Fruit fly (Drosophila melanogaster) whole organism, embryonic: Measurements from ENCODE around the gene Eip93F.
A peak's percentile ranks its signal among the peaks of the same experiment; 100 is the strongest.

Experiments
- Adf1 ChIP-seq: fragments of 200-800 bp; sonication (Bioruptor generic); IDR thresholded peaks from 2 replicates; pipeline ENCODE4 v1.3.6; 2022; ENCODE audit warnings: missing biosample characterization, missing genetic modification characterization
- Asciz ChIP-seq: fragments of 200-800 bp; sonication (Bioruptor generic); optimal IDR thresholded peaks from 2 replicates; lab custom pipeline; 2017; ENCODE audit warnings: missing biosample characterization, mild to moderate bottlenecking, missing genetic modification characterization, missing genetic modification reagents
- Bdp1 ChIP-seq: fragments of 200-800 bp; sonication (Bioruptor generic); optimal IDR thresholded peaks from 3 replicates; lab custom pipeline; 2016; ENCODE audit warnings: missing biosample characterization, missing genetic modification characterization
- CG11247 ChIP-seq: fragments of 200-800 bp; sonication (Bioruptor generic); IDR thresholded peaks from 2 replicates; pipeline ENCODE4 v1.3.6; 2022; ENCODE audit warnings: missing biosample characterization, missing genetic modification characterization
- CG11504 ChIP-seq: fragments of 200-800 bp; sonication (Bioruptor generic); optimal IDR thresholded peaks from 3 replicates; lab custom pipeline; 2019; ENCODE audit warnings: missing biosample characterization, mild to moderate bottlenecking, missing genetic modification characterization, moderate library complexity
- CG12071 ChIP-seq: fragments of 200-800 bp; sonication (Bioruptor generic); optimal IDR thresholded peaks from 3 replicates; lab custom pipeline; 2018; ENCODE audit warnings: missing biosample characterization, mild to moderate bottlenecking, missing genetic modification characterization
- CG14441 ChIP-seq: fragments of 200-800 bp; sonication (Bioruptor generic); IDR thresholded peaks from 2 replicates; pipeline ENCODE4 v1.3.6; 2022; ENCODE audit warnings: missing biosample characterization, missing genetic modification characterization
- CG15514 ChIP-seq: fragments of 200-800 bp; sonication (Bioruptor generic); optimal IDR thresholded peaks from 3 replicates; lab custom pipeline; 2017; ENCODE audit warnings: missing biosample characterization, missing genetic modification characterization, mild to moderate bottlenecking, moderate library complexity, missing genetic modification reagents
- CG15696 ChIP-seq: fragments of 200-800 bp; sonication (Bioruptor generic); optimal IDR thresholded peaks from 2 replicates; lab custom pipeline; 2019; ENCODE audit warnings: missing biosample characterization, mild to moderate bottlenecking, missing genetic modification characterization, moderate library complexity
- CG17186 ChIP-seq: fragments of 200-800 bp; sonication (Bioruptor generic); optimal IDR thresholded peaks from 3 replicates; lab custom pipeline; 2017; ENCODE audit warnings: missing biosample characterization, missing genetic modification reagents, missing genetic modification characterization
- CG17912 ChIP-seq: fragments of 200-800 bp; sonication (Bioruptor generic); optimal IDR thresholded peaks from 2 replicates; lab custom pipeline; 2018; ENCODE audit warnings: missing biosample characterization, mild to moderate bottlenecking, missing genetic modification characterization
- CG1792 ChIP-seq: fragments of 200-800 bp; sonication (Bioruptor generic); optimal IDR thresholded peaks from 2 replicates; lab custom pipeline; 2016; ENCODE audit warnings: missing biosample characterization, missing genetic modification characterization
- CG2199 ChIP-seq: fragments of 200-800 bp; sonication (Bioruptor generic); IDR thresholded peaks from 3 replicates; pipeline ENCODE4 v1.3.6; 2022; ENCODE audit warnings: missing biosample characterization, missing genetic modification characterization
- CG30403 ChIP-seq: fragments of 200-800 bp; sonication (Bioruptor generic); optimal IDR thresholded peaks from 3 replicates; lab custom pipeline; 2016; ENCODE audit warnings: missing biosample characterization, missing genetic modification characterization
- CG3847 ChIP-seq: fragments of 200-800 bp; sonication (Bioruptor generic); IDR thresholded peaks from 2 replicates; pipeline ENCODE4 v1.3.6; 2022; ENCODE audit warnings: missing biosample characterization, missing genetic modification characterization
- CG3995 ChIP-seq: fragments of 200-800 bp; sonication (Bioruptor generic); optimal IDR thresholded peaks from 3 replicates; lab custom pipeline; 2016; ENCODE audit warnings: missing biosample characterization, missing genetic modification characterization
- CG5180 ChIP-seq: fragments of 200-800 bp; sonication (Bioruptor generic); optimal IDR thresholded peaks from 3 replicates; lab custom pipeline; 2017; ENCODE audit warnings: missing biosample characterization, missing genetic modification characterization, mild to moderate bottlenecking, moderate library complexity, missing genetic modification reagents
- CG6254 ChIP-seq: fragments of 200-800 bp; sonication (Bioruptor generic); optimal IDR thresholded peaks from 3 replicates; lab custom pipeline; 2017; ENCODE audit warnings: mild to moderate bottlenecking, missing biosample characterization, missing genetic modification reagents, missing genetic modification characterization
- CG8359 ChIP-seq: fragments of 200-800 bp; sonication (Bioruptor generic); optimal IDR thresholded peaks from 2 replicates; lab custom pipeline; 2017; ENCODE audit warnings: missing biosample characterization, mild to moderate bottlenecking, missing genetic modification characterization, borderline replicate concordance
- CG9797 ChIP-seq: fragments of 200-800 bp; sonication (Bioruptor generic); optimal IDR thresholded peaks from 3 replicates; lab custom pipeline; 2018; ENCODE audit warnings: missing biosample characterization, mild to moderate bottlenecking, missing genetic modification characterization
- CHES-1-like ChIP-seq: fragments of 200-800 bp; sonication (Bioruptor generic); optimal IDR thresholded peaks from 2 replicates; lab custom pipeline; 2016; ENCODE audit warnings: missing biosample characterization, missing genetic modification characterization
- Dfd ChIP-seq, 2 experiments: fragments of >200 bp; optimal IDR thresholded peaks; 2 replicates each; lab custom pipeline; 2017; ENCODE audit warnings: missing biosample characterization in 2 of 2, missing genetic modification characterization in 2 of 2
- Doc2 ChIP-seq: fragments of 200-800 bp; sonication (Bioruptor generic); IDR thresholded peaks from 2 replicates; pipeline ENCODE4 v1.3.6; 2022; ENCODE audit warnings: missing biosample characterization, missing genetic modification characterization
- E2f1 ChIP-seq: fragments of 200-800 bp; sonication (Bioruptor generic); IDR thresholded peaks from 2 replicates; pipeline ENCODE4 v1.3.6; 2022; ENCODE audit warnings: missing biosample characterization, missing genetic modification characterization
- Fer2 ChIP-seq: fragments of 200-800 bp; sonication (Bioruptor generic); optimal IDR thresholded peaks from 2 replicates; lab custom pipeline; 2018; ENCODE audit warnings: missing biosample characterization, mild to moderate bottlenecking, missing genetic modification characterization, moderate library complexity
- Hmx ChIP-seq: fragments of 200-800 bp; sonication (Bioruptor generic); optimal IDR thresholded peaks from 2 replicates; lab custom pipeline; 2016; ENCODE audit warnings: missing biosample characterization, missing genetic modification characterization
- Kr ChIP-seq: fragments of 200-800 bp; sonication (Bioruptor generic); optimal IDR thresholded peaks from 2 replicates; lab custom pipeline; 2017; ENCODE audit warnings: missing biosample characterization, mild to moderate bottlenecking, missing genetic modification characterization
- Mad ChIP-seq: fragments of 200-800 bp; sonication (Bioruptor generic); optimal IDR thresholded peaks from 2 replicates; lab custom pipeline; 2016; ENCODE audit warnings: missing biosample characterization, missing genetic modification characterization
- PHDP ChIP-seq: fragments of 200-800 bp; sonication (Bioruptor generic); optimal IDR thresholded peaks from 3 replicates; lab custom pipeline; 2018; ENCODE audit warnings: missing biosample characterization, mild to moderate bottlenecking, missing genetic modification characterization, moderate library complexity
- ap ChIP-seq: fragments of 200-800 bp; sonication (Bioruptor generic); IDR thresholded peaks from 2 replicates; pipeline ENCODE4 v1.3.6; 2022; ENCODE audit warnings: missing biosample characterization, missing genetic modification characterization
- ato ChIP-seq: fragments of 200-800 bp; sonication (Bioruptor generic); IDR thresholded peaks from 2 replicates; pipeline ENCODE4 v1.3.6; 2022; ENCODE audit warnings: missing biosample characterization, missing genetic modification characterization; ENCODE audit not compliant: partially characterized antibody
- cg ChIP-seq: fragments of 200-800 bp; sonication (Bioruptor generic); optimal IDR thresholded peaks from 3 replicates; lab custom pipeline; 2019; ENCODE audit warnings: missing biosample characterization, mild to moderate bottlenecking, missing genetic modification characterization, moderate library complexity
- chif ChIP-seq, 2 experiments: fragments of 200-800 bp; sonication (Bioruptor generic); optimal IDR thresholded peaks; 3 replicates each; lab custom pipeline; 2016; ENCODE audit warnings: missing biosample characterization in 2 of 2, missing genetic modification characterization in 2 of 2
- cwo ChIP-seq: fragments of 200-800 bp; sonication (Bioruptor generic); optimal IDR thresholded peaks from 3 replicates; lab custom pipeline; 2017; ENCODE audit warnings: missing biosample characterization, missing genetic modification characterization, mild to moderate bottlenecking, moderate library complexity, missing genetic modification reagents
- esg ChIP-seq: fragments of 200-800 bp; sonication (Bioruptor generic); conservative IDR thresholded peaks from 2 replicates; pipeline ENCODE4 v1.3.6; 2022; ENCODE audit warnings: missing biosample characterization, missing genetic modification characterization
- gfzf ChIP-seq: fragments of 200-800 bp; sonication (Bioruptor generic); optimal IDR thresholded peaks from 2 replicates; lab custom pipeline; 2016; ENCODE audit warnings: missing biosample characterization, mild to moderate bottlenecking, missing genetic modification characterization, moderate library complexity
- her ChIP-seq: fragments of 200-800 bp; sonication (Bioruptor generic); optimal IDR thresholded peaks from 2 replicates; lab custom pipeline; 2016; ENCODE audit warnings: missing biosample characterization, missing genetic modification characterization
- kah ChIP-seq: fragments of 200-800 bp; sonication (Bioruptor generic); optimal IDR thresholded peaks from 2 replicates; lab custom pipeline; 2018; ENCODE audit warnings: missing biosample characterization, mild to moderate bottlenecking, missing genetic modification characterization
- klu ChIP-seq: fragments of 200-800 bp; sonication (Bioruptor generic); IDR thresholded peaks from 2 replicates; pipeline ENCODE4 v1.3.6; 2022; ENCODE audit warnings: missing biosample characterization, missing genetic modification characterization
- lab ChIP-seq: fragments of 200-800 bp; sonication (Bioruptor generic); optimal IDR thresholded peaks from 3 replicates; lab custom pipeline; 2017; ENCODE audit warnings: missing biosample characterization, missing genetic modification characterization, mild to moderate bottlenecking, moderate library complexity, missing genetic modification reagents
- odd ChIP-seq: fragments of 200-800 bp; sonication (Bioruptor generic); optimal IDR thresholded peaks from 2 replicates; lab custom pipeline; 2017; ENCODE audit warnings: missing biosample characterization, mild to moderate bottlenecking, missing genetic modification characterization
- org-1 ChIP-seq: fragments of 200-800 bp; sonication (Bioruptor generic); optimal IDR thresholded peaks from 2 replicates; lab custom pipeline; 2017; ENCODE audit warnings: missing biosample characterization, missing genetic modification characterization
- pita ChIP-seq: fragments of 200-800 bp; sonication (Bioruptor generic); optimal IDR thresholded peaks from 2 replicates; lab custom pipeline; 2017; ENCODE audit warnings: missing biosample characterization, mild to moderate bottlenecking, missing genetic modification characterization
- pros ChIP-seq: fragments of 200-800 bp; sonication (Bioruptor generic); optimal IDR thresholded peaks from 3 replicates; lab custom pipeline; 2019; ENCODE audit warnings: missing biosample characterization, mild to moderate bottlenecking, missing genetic modification characterization, moderate library complexity
- row ChIP-seq: fragments of 200-800 bp; sonication (Bioruptor generic); IDR thresholded peaks from 3 replicates; pipeline ENCODE4 v1.3.6; 2022; ENCODE audit warnings: missing biosample characterization, missing genetic modification characterization
- sens ChIP-seq: fragments of 200-800 bp; sonication (Bioruptor generic); peaks from one replicate; lab custom pipeline; 2016; ENCODE audit warnings: missing biosample characterization, missing genetic modification characterization
- slp2 ChIP-seq: fragments of 200-800 bp; sonication (Bioruptor generic); optimal IDR thresholded peaks from 2 replicates; lab custom pipeline; 2016; ENCODE audit warnings: missing biosample characterization, missing genetic modification characterization
- sug ChIP-seq: fragments of 200-800 bp; optimal IDR thresholded peaks from 2 replicates; lab custom pipeline; 2019; ENCODE audit warnings: missing biosample characterization, mild to moderate bottlenecking, missing genetic modification characterization, moderate library complexity
- tio ChIP-seq: fragments of 200-800 bp; sonication (Bioruptor generic); optimal IDR thresholded peaks from 2 replicates; lab custom pipeline; 2017; ENCODE audit warnings: missing biosample characterization, missing genetic modification characterization, inconsistent platforms
- yki ChIP-seq: fragments of >200 bp; optimal IDR thresholded peaks from 3 replicates; lab custom pipeline; 2018

The Eip93F gene

DNA sequence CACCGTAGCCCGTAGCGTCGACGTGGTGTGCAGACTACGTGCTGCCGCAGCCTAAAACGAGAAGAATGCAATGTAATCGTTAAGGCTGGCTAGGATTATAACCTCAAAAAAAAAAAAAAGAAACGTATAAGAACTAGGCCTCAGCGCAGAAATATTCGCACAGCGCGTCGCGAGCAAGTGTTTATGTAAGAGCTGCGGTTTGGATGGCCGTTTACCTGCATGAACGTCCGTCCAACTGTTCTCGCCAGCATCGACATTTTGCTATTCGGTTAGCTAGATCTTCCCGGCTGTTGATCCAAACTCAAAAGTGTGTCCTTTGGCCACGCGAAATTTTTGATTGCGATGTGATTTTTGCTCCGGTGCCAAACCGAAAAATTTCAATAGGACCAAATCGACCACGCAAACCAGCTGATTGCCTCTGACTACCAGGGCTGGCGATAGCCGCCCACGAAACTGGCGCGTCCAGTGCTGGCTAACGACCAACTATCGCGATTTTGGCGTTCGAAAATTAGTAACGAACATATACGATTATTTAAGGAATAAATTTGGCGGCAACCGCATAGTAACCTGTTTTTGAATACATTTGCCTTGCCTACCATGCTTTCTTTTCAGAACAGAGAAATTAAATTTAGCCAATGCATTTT is 70.0 kb downstream of the Eip93F start, which contains the start of gene Idh3b (continued):
- TF ChIP-seq Kr (GFP tag; lab: Kevin White, UChicago) (no peak), Asciz (no peak), Fer2 (tag; lab: Kevin White, UChicago) (no peak), Bdp1 (GFP tag; lab: Kevin White, UChicago) (peak; percentile 54), chif (GFP tag; optimal IDR thresholded peaks at IDR 0.05; lab: Kevin White, UChicago) (no peak), PHDP (tag; lab: Kevin White, UChicago) (no peak), row (peak; percentile 94), org-1 (GFP tag; lab: Kevin White, UChicago) (no peak), sug (tag; lab: Kevin White, UChicago) (peak; percentile 65), cwo (GFP tag; lab: Kevin White, UChicago) (no peak), CG8359 (GFP tag; lab: Kevin White, UChicago) (no peak), Adf1 (GFP tag; lab: Robert Waterston, UW) (peak; percentile 39), CG2199 (GFP tag; lab: Robert Waterston, UW) (peak; percentile 22; the same call in 1 of the 3 replicates), klu (peak; percentile 57), Doc2 (GFP tag; lab: Robert Waterston, UW) (peak; percentile 28; the same call in 1 of the 2 replicates), CG30403 (GFP tag; lab: Kevin White, UChicago) (peak; percentile 69), pros (GFP tag; lab: Kevin White, UChicago) (no peak), sens (GFP tag; lab: Kevin White, UChicago) (peak; percentile 93), her (GFP tag; lab: Kevin White, UChicago) (peak; percentile 73), odd (GFP tag; lab: Kevin White, UChicago) (no peak), lab (GFP tag; lab: Kevin White, UChicago) (peak; percentile 78), CG17912 (GFP tag; lab: Kevin White, UChicago) (peak; percentile 59), ato (GFP tag; lab: Robert Waterston, UW) (peak; percentile 88), CG15514 (peak; percentile 83), Mad (peak; percentile 68), CG17186 (GFP tag; lab: Kevin White, UChicago) (peak; percentile 83), CG3847 (peak; percentile 88), Hmx (GFP tag; lab: Kevin White, UChicago) (no peak), CG5180 (GFP tag; lab: Kevin White, UChicago) (no peak), CG3995 (GFP tag; lab: Kevin White, UChicago) (peak; percentile 74), CG11504 (tag; lab: Kevin White, UChicago) (no peak), pita (no peak), yki (lab: Kevin White, UChicago) (no peak), tio (no peak), gfzf (GFP tag; lab: Kevin White, UChicago) (peak; percentile 54), CHES-1-like (GFP tag; lab: Kevin White, UChicago) (peak; percentile 84), CG12071 (GFP tag; lab: Kevin White, UChicago) (no peak), ap (no peak), CG14441 (GFP tag; lab: Robert Waterston, UW) (no peak), esg (GFP tag; lab: Robert Waterston, UW) (no peak), CG6254 (GFP tag; lab: Kevin White, UChicago) (no peak), CG9797 (GFP tag; lab: Kevin White, UChicago) (peak; percentile 70), CG15696 (no peak), CG1792 (peak; percentile 51), CG11247 (GFP tag; lab: Robert Waterston, UW) (peak; percentile 74; the same call in 1 of the 2 replicates), E2f1 (GFP tag; lab: Robert Waterston, UW) (no peak; the same call in 1 of the 2 replicates), kah (peak; percentile 28), slp2 (GFP tag; lab: Kevin White, UChicago) (peak; percentile 18), Dfd (GFP tag; optimal IDR thresholded peaks at IDR 0.05; lab: Kevin White, UChicago) (no peak), cg (GFP tag; lab: Kevin White, UChicago) (no peak)
